Fruit fly (Drosophila melanogaster) ovary, adult (tissue): Measurements from ENCODE around the gene klg.

Experiments used
- CG17801 ChIP-seq: fragments of 200-800 bp; optimal IDR thresholded peaks from 2 replicates; lab custom pipeline; 2019; ENCODE audit warnings: missing biosample characterization, mild to moderate bottlenecking, missing genetic modification characterization, moderate library complexity; ENCODE audit not compliant: partially characterized antibody

The klg gene

DNA sequence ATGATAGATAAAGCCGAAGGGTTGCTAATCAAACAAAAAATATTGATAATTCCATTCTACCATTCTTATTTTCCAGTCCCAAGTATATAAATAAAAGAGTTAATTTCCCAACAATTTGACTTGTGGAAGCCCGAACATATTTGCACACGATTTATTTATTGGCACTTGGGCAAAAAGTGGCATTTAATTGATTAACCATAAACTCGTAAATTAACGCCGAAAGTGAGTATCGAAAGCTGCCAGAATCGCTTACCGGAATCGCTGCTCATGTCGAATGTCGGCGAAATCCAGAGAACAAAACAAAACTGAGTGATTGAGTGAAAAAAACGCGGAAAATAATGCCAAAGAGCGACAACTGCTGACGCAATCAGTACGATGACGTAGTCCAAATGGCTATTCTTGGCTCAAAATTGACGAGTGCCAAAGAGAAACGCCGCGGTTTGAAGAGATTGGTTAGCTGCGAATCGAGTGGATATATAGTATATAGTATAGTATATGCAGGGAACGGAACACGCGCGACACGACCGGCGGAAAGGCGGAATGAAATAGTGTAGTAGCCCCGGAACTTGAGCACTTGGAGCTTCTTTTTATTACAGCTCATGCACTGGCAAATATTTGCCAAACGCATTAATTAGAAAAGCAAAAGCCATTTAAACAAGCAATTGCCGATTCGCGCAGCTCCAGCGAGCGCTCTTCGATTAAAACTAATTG lies 99.0 kb downstream of the klg start, which contains the start of gene Nha2:
TSS of gene Nha2 (minus strand) at position 617 of the 711 bp plus-strand sequence.
- TF ChIP-seq CG17801, result no peak

DNA sequence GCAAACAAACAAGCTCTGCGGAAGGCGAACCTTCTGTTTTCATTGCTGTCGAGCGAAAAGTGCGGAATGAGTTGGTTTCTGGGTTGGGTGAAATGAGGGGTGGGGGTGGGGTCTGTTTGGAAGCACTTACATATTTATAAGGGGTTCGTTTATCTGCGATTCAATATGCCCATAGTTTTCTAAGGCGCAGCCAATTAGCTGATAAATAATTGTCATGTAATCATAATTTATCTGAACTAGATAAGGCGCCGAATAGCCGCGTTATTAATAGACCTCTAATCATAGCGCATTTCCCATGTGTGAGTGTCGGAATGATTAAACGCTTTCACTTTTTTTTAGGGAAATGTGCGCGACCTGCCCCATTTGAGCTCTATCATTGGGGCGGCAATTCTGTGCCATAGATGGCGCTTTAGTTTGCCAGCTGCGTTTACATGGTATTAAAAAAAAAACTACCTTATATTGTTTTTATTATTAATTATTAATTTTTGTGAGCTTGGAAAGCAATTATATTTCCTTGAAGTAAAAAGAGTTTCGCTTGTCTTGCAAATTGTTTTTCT lies 99.6 kb downstream of the klg start:
- TF ChIP-seq CG17801, result no peak

DNA sequence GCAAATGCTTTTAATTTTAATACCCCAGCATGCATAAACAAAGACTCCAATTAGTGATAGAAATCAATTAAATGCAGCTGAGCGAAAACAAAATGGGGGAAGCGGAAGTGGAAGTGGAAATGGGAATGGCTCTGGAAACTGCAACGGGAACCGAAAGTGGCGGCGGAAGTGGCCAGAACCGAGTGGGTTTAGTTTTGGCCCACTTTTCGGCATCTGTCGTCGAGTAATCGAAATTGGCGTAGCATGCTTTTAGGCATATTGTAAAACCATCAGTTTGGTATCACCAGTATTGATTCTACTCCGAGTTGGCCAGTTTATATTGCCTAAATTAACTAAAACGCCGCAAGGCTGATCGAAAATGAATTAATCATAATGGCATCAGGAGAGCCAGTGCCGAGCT lies 105.1 kb downstream of the klg start:
- TF ChIP-seq CG17801, result no peak

DNA sequence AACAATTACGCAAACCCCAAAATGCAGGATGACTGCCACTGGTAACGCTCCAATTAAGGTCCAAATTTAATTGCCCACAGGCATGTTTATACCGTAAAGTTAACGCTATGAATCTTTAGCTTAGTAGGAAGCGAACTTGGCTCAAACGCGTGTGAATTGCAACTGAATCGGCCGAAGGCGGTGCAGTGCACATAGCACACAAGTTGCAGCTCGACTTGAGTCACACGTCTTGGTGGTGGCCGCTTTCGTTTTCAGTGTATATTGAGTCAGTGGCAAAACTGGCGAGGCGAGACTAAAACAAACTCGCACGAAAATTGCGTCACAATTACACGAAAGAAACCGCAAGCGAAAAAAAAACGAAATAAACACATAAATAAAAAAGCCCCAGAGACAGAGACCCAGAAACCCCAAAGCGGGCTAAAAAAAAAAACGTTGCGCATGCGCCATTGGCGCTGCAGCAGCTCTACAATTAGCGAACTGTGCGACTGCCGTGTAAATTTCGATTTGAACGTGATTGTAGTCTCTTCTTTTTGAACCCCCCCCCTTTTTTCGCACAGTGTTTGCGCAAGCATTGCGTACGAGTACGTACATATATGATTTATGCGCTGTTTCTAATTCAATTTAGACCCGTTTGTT lies 110.5 kb downstream of the klg start:
- TF ChIP-seq CG17801, result no peak

DNA sequence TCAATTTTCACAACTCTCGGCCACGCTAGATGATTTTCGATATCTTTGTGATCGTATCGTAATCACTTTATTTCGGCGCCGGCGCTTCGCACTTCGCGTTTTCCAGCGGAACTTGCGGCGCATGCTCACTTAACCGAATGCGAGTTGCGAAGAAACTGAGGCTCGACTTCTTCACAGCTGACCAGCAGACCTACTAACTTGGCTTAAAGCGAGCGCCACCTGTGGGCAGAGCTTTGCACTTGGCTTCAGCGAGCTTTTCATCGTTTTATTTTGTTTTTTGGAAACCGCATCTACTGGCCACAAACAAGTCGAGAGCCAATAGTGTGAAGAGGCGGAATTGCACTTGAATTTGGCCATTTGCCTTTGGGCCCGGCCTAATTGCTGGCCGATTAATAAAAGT lies 111.3 kb downstream of the klg start, which contains the start of gene CG34375:
TSS of gene CG34375 (minus strand) at position 157 of the 400 bp plus-strand sequence.
- TF ChIP-seq CG17801, result no peak
